Fruit fly (Drosophila melanogaster) whole organism, embryonic: ENCODE data around the gene CG42852.

Source experiments
- Ada2b ChIP-seq: fragments of 200-800 bp; sonication (Bioruptor generic); IDR thresholded peaks from 2 replicates; pipeline ENCODE4 v1.3.6; 2022; ENCODE audit warnings: missing biosample characterization, missing genetic modification characterization
- Asciz ChIP-seq: fragments of 200-800 bp; sonication (Bioruptor generic); optimal IDR thresholded peaks from 2 replicates; lab custom pipeline; 2017; ENCODE audit warnings: missing biosample characterization, mild to moderate bottlenecking, missing genetic modification characterization, missing genetic modification reagents
- BtbVII ChIP-seq: fragments of 200-800 bp; sonication (Bioruptor generic); optimal IDR thresholded peaks from 3 replicates; lab custom pipeline; 2017; ENCODE audit warnings: missing biosample characterization, mild to moderate bottlenecking, missing genetic modification characterization
- CG10147 ChIP-seq: fragments of 200-800 bp; sonication (Bioruptor generic); optimal IDR thresholded peaks from 2 replicates; lab custom pipeline; 2019; ENCODE audit warnings: missing biosample characterization, mild to moderate bottlenecking, missing genetic modification characterization, moderate library complexity
- CG11093 ChIP-seq: fragments of 200-800 bp; sonication (Bioruptor generic); IDR thresholded peaks from 3 replicates; pipeline ENCODE4 v1.3.6; 2022; ENCODE audit warnings: missing biosample characterization, missing genetic modification characterization
- CG11695 ChIP-seq: fragments of 200-800 bp; sonication (Bioruptor generic); IDR thresholded peaks from 3 replicates; pipeline ENCODE4 v1.3.6; 2022; ENCODE audit warnings: missing biosample characterization, missing genetic modification characterization
- CG12299 ChIP-seq: fragments of 200-800 bp; sonication (Bioruptor generic); optimal IDR thresholded peaks from 2 replicates; lab custom pipeline; 2018; ENCODE audit warnings: missing biosample characterization, mild to moderate bottlenecking, missing genetic modification characterization
- CG14441 ChIP-seq: fragments of 200-800 bp; sonication (Bioruptor generic); IDR thresholded peaks from 2 replicates; pipeline ENCODE4 v1.3.6; 2022; ENCODE audit warnings: missing biosample characterization, missing genetic modification characterization
- CG15011 ChIP-seq: fragments of 200-800 bp; sonication (Bioruptor generic); optimal IDR thresholded peaks from 3 replicates; lab custom pipeline; 2018; ENCODE audit warnings: missing biosample characterization, mild to moderate bottlenecking, missing genetic modification characterization
- CG1792 ChIP-seq: fragments of 200-800 bp; sonication (Bioruptor generic); optimal IDR thresholded peaks from 2 replicates; lab custom pipeline; 2016; ENCODE audit warnings: missing biosample characterization, missing genetic modification characterization
- CG30431 ChIP-seq: fragments of 200-800 bp; sonication (Bioruptor generic); optimal IDR thresholded peaks from 2 replicates; lab custom pipeline; 2017; ENCODE audit warnings: missing biosample characterization, missing genetic modification characterization
- CG34376 ChIP-seq: fragments of 200-800 bp; sonication (Bioruptor generic); optimal IDR thresholded peaks from 2 replicates; lab custom pipeline; 2018; ENCODE audit warnings: missing biosample characterization, mild to moderate bottlenecking, missing genetic modification characterization
- CG4820 ChIP-seq: fragments of 200-800 bp; sonication (Bioruptor generic); optimal IDR thresholded peaks from 3 replicates; lab custom pipeline; 2016; ENCODE audit warnings: missing biosample characterization, missing genetic modification characterization
- CG6689 ChIP-seq: fragments of 200-800 bp; sonication (Bioruptor generic); IDR thresholded peaks from 2 replicates; pipeline ENCODE4 v1.3.6; 2022; ENCODE audit warnings: missing biosample characterization, missing genetic modification characterization
- CG7271 ChIP-seq: fragments of 200-800 bp; sonication (Bioruptor generic); optimal IDR thresholded peaks from 2 replicates; lab custom pipeline; 2018; ENCODE audit warnings: missing biosample characterization, mild to moderate bottlenecking, missing genetic modification characterization, moderate library complexity
- CG9215 ChIP-seq: fragments of 200-800 bp; sonication (Bioruptor generic); IDR thresholded peaks from 2 replicates; pipeline ENCODE4 v1.3.6; 2022; ENCODE audit warnings: missing biosample characterization, missing genetic modification characterization
- CoRest ChIP-seq: fragments of 200-800 bp; sonication (Bioruptor generic); optimal IDR thresholded peaks from 3 replicates; lab custom pipeline; 2018; ENCODE audit warnings: missing biosample characterization, mild to moderate bottlenecking, missing genetic modification characterization, moderate library complexity
- Deaf1 ChIP-seq: fragments of 200-800 bp; optimal IDR thresholded peaks from 3 replicates; lab custom pipeline; 2019; ENCODE audit warnings: missing biosample characterization, mild to moderate bottlenecking, missing genetic modification characterization, moderate library complexity
- Hey ChIP-seq: fragments of 200-800 bp; sonication (Bioruptor generic); optimal IDR thresholded peaks from 3 replicates; lab custom pipeline; 2018; ENCODE audit warnings: missing biosample characterization, mild to moderate bottlenecking, missing genetic modification characterization
- HmgZ ChIP-seq: fragments of 200-800 bp; sonication (Bioruptor generic); optimal IDR thresholded peaks from 2 replicates; lab custom pipeline; 2018; ENCODE audit warnings: missing biosample characterization, mild to moderate bottlenecking, missing genetic modification characterization
- Lim3 ChIP-seq: fragments of 200-800 bp; sonication (Bioruptor generic); IDR thresholded peaks from 2 replicates; pipeline ENCODE4 v1.3.6; 2022; ENCODE audit warnings: missing biosample characterization, missing genetic modification characterization
- NC2α ChIP-seq: fragments of 200-800 bp; sonication (Bioruptor generic); optimal IDR thresholded peaks from 2 replicates; lab custom pipeline; 2016; ENCODE audit warnings: missing biosample characterization, missing genetic modification characterization
- Pdp1 ChIP-seq, 2 experiments: fragments of 200-800 bp; sonication (Bioruptor generic); optimal IDR thresholded peaks; 3 replicates each; lab custom pipeline; 2016; ENCODE audit warnings: missing biosample characterization in 2 of 2, missing genetic modification characterization in 2 of 2, mild to moderate bottlenecking in 1 of 2, moderate library complexity in 1 of 2
- Sox102F ChIP-seq: fragments of 200-800 bp; sonication (Bioruptor generic); optimal IDR thresholded peaks from 2 replicates; lab custom pipeline; 2018; ENCODE audit warnings: missing biosample characterization, mild to moderate bottlenecking, missing genetic modification characterization, moderate library complexity
- Spps ChIP-seq: fragments of 200-800 bp; sonication (Bioruptor generic); optimal IDR thresholded peaks from 2 replicates; lab custom pipeline; 2018; ENCODE audit warnings: missing biosample characterization, mild to moderate bottlenecking, missing genetic modification characterization
- Xrp1 ChIP-seq: fragments of 200-800 bp; sonication (Bioruptor generic); IDR thresholded peaks from 2 replicates; pipeline ENCODE4 v1.3.6; 2022; ENCODE audit warnings: missing biosample characterization, missing genetic modification characterization
- ara ChIP-seq: fragments of 200-800 bp; sonication (Bioruptor generic); IDR thresholded peaks from 2 replicates; pipeline ENCODE4 v1.3.6; 2022; ENCODE audit warnings: missing biosample characterization, missing genetic modification characterization
- bcd ChIP-seq: fragments of 200-800 bp; sonication (Bioruptor generic); optimal IDR thresholded peaks from 2 replicates; lab custom pipeline; 2017; ENCODE audit warnings: missing biosample characterization, mild to moderate bottlenecking, missing genetic modification characterization
- btn ChIP-seq: fragments of 200-800 bp; sonication (Bioruptor generic); optimal IDR thresholded peaks from 2 replicates; lab custom pipeline; 2016; ENCODE audit warnings: missing biosample characterization, missing genetic modification characterization
- chif ChIP-seq, 2 experiments: fragments of 200-800 bp; sonication (Bioruptor generic); optimal IDR thresholded peaks; 3 replicates each; lab custom pipeline; 2016; ENCODE audit warnings: missing biosample characterization in 2 of 2, missing genetic modification characterization in 2 of 2
- dmrt99B ChIP-seq: fragments of 200-800 bp; sonication (Bioruptor generic); optimal IDR thresholded peaks from 2 replicates; lab custom pipeline; 2018; ENCODE audit warnings: missing biosample characterization, mild to moderate bottlenecking, missing genetic modification characterization, moderate library complexity
- en ChIP-seq: fragments of 200-800 bp; sonication (Bioruptor generic); optimal IDR thresholded peaks from 2 replicates; lab custom pipeline; 2016; ENCODE audit warnings: missing biosample characterization, missing genetic modification characterization
- gcm2 ChIP-seq: fragments of 200-800 bp; sonication (Bioruptor generic); optimal IDR thresholded peaks from 2 replicates; lab custom pipeline; 2016; ENCODE audit warnings: missing biosample characterization, missing genetic modification characterization
- insv ChIP-seq, 2 experiments: fragments of 200-800 bp; sonication (Bioruptor generic); optimal IDR thresholded peaks; 3 replicates each; lab custom pipeline; 2016 to 2018; ENCODE audit warnings: missing biosample characterization in 2 of 2, missing genetic modification characterization in 2 of 2
- kah ChIP-seq: fragments of 200-800 bp; sonication (Bioruptor generic); optimal IDR thresholded peaks from 2 replicates; lab custom pipeline; 2018; ENCODE audit warnings: missing biosample characterization, mild to moderate bottlenecking, missing genetic modification characterization
- ken ChIP-seq: fragments of 200-800 bp; sonication (Bioruptor generic); IDR thresholded peaks from 3 replicates; pipeline ENCODE4 v1.3.6; 2022; ENCODE audit warnings: missing biosample characterization, missing genetic modification characterization
- nmo ChIP-seq: fragments of 200-800 bp; sonication (Bioruptor generic); optimal IDR thresholded peaks from 2 replicates; lab custom pipeline; 2018; ENCODE audit warnings: missing biosample characterization, mild to moderate bottlenecking, missing genetic modification characterization, moderate library complexity
- pfk ChIP-seq: fragments of 200-800 bp; sonication (Bioruptor generic); optimal IDR thresholded peaks from 2 replicates; lab custom pipeline; 2018; ENCODE audit warnings: missing biosample characterization, mild to moderate bottlenecking, missing genetic modification characterization, moderate library complexity
- salm ChIP-seq: fragments of 200-800 bp; sonication (Bioruptor generic); optimal IDR thresholded peaks from 2 replicates; lab custom pipeline; 2018; ENCODE audit warnings: missing biosample characterization, mild to moderate bottlenecking, missing genetic modification characterization
- sens ChIP-seq: fragments of 200-800 bp; sonication (Bioruptor generic); peaks from one replicate; lab custom pipeline; 2016; ENCODE audit warnings: missing biosample characterization, missing genetic modification characterization
- sr ChIP-seq: fragments of 200-800 bp; sonication (Bioruptor generic); IDR thresholded peaks from 3 replicates; pipeline ENCODE4 v1.3.6; 2022; ENCODE audit warnings: missing biosample characterization, missing genetic modification characterization
- stwl ChIP-seq: fragments of 200-800 bp; sonication (Bioruptor generic); optimal IDR thresholded peaks from 3 replicates; lab custom pipeline; 2018; ENCODE audit warnings: missing biosample characterization, mild to moderate bottlenecking, missing genetic modification characterization, moderate library complexity
- sug ChIP-seq: fragments of 200-800 bp; optimal IDR thresholded peaks from 2 replicates; lab custom pipeline; 2019; ENCODE audit warnings: missing biosample characterization, mild to moderate bottlenecking, missing genetic modification characterization, moderate library complexity
- tx ChIP-seq: fragments of 200-800 bp; sonication (Bioruptor generic); optimal IDR thresholded peaks from 2 replicates; lab custom pipeline; 2016; ENCODE audit warnings: missing biosample characterization, missing genetic modification characterization
- yki ChIP-seq: fragments of >200 bp; optimal IDR thresholded peaks from 3 replicates; lab custom pipeline; 2018
- zen ChIP-seq: fragments of 200-800 bp; sonication (Bioruptor generic); optimal IDR thresholded peaks from 3 replicates; lab custom pipeline; 2018; ENCODE audit warnings: missing biosample characterization, mild to moderate bottlenecking, missing genetic modification characterization, moderate library complexity
- zfh2 ChIP-seq: fragments of 200-800 bp; sonication (Bioruptor generic); optimal IDR thresholded peaks from 2 replicates; lab custom pipeline; 2016; ENCODE audit warnings: missing biosample characterization, missing genetic modification characterization

Gene CG42852

dm6 chr3L:16710258-16711020, 44.9 kb upstream of the CG42852 start (continued):
- peak; percentile 48; the same call in 1 of the 2 replicates for TF ChIP-seq CG9215
- TF ChIP-seq CG10147 (GFP tag; lab: Kevin White, UChicago), result peak; percentile 46
- peak; percentile 65 for TF ChIP-seq sens (GFP tag; lab: Kevin White, UChicago)
- TF ChIP-seq Xrp1 (GFP tag; lab: Robert Waterston, UW), result peak; percentile 70
- peak; percentile 12 for TF ChIP-seq Sox102F (GFP tag; lab: Kevin White, UChicago)
- TF ChIP-seq CoRest (tag; lab: Kevin White, UChicago), result peak; percentile 32
- TF ChIP-seq CG30431 (GFP tag; lab: Kevin White, UChicago), result peak; percentile 1

dm6 chr3L:16711430-16712228, 43.7 kb upstream of the CG42852 start, which contains the start of the genes CG43954, Lasp and Dab:
CG43954 (minus strand) TSS chr3L:16711677.
Lasp (minus strand) TSS chr3L:16711677.
Dab (plus strand) TSS chr3L:16712126.
- TF ChIP-seq nmo (GFP tag; lab: Kevin White, UChicago) (peak; percentile 51), en (GFP tag; lab: Kevin White, UChicago) (no peak), Pdp1 (GFP tag; optimal IDR thresholded peaks at IDR 0.05; lab: Kevin White, UChicago) (peak in 1 of 2 experiments; percentile 70), CG1792 (GFP tag; lab: Kevin White, UChicago) (no peak), sug (tag; lab: Kevin White, UChicago) (peak; percentile 52), Deaf1 (peak; percentile 45), Spps (tag; lab: Kevin White, UChicago) (peak; percentile 8), yki (no peak), gcm2 (GFP tag; lab: Kevin White, UChicago) (no peak), tx (no peak), CG7271 (tag; lab: Kevin White, UChicago) (no peak), ken (peak; percentile 54; the same call in 2 of the 3 replicates), Lim3 (GFP tag; lab: Robert Waterston, UW) (no peak), CG6689 (GFP tag; lab: Robert Waterston, UW) (no peak), bcd (GFP tag; lab: Kevin White, UChicago) (no peak), zen (no peak), Ada2b (GFP tag; lab: Robert Waterston, UW) (peak; percentile 7; the same call in 1 of the 2 replicates), CG14441 (GFP tag; lab: Robert Waterston, UW) (no peak), zfh2 (no peak), CG15011 (no peak), Hey (no peak), NC2α (peak; percentile 14), insv (GFP tag; optimal IDR thresholded peaks at IDR 0.05; lab: Kevin White, UChicago) (peak in 1 of 2 experiments; percentile 23), CG34376 (GFP tag; lab: Kevin White, UChicago) (peak; percentile 71), CG11695 (GFP tag; lab: Robert Waterston, UW) (no peak), Asciz (GFP tag; lab: Kevin White, UChicago) (peak; percentile 13), chif (GFP tag; optimal IDR thresholded peaks at IDR 0.05; lab: Kevin White, UChicago) (peak in 1 of 2 experiments; percentile 57), CG11093 (GFP tag; lab: Robert Waterston, UW) (no peak), CG12299 (tag; lab: Kevin White, UChicago) (no peak), HmgZ (tag; lab: Kevin White, UChicago) (peak; percentile 51), salm (tag; lab: Kevin White, UChicago) (peak; percentile 14), pfk (GFP tag; lab: Kevin White, UChicago) (peak; percentile 62), sr (GFP tag; lab: Robert Waterston, UW) (peak; percentile 57; the same call in 1 of the 3 replicates), CG4820 (no peak), BtbVII (GFP tag; lab: Kevin White, UChicago) (peak; percentile 52), btn (GFP tag; lab: Kevin White, UChicago) (no peak), stwl (tag; lab: Kevin White, UChicago) (peak; percentile 61), kah (GFP tag; lab: Kevin White, UChicago) (no peak), dmrt99B (tag; lab: Kevin White, UChicago) (peak; percentile 9), ara (GFP tag; lab: Robert Waterston, UW) (no peak)
